Worm (Caenorhabditis elegans): Measurements from ENCODE around the gene C50A2.3.

DNA sequence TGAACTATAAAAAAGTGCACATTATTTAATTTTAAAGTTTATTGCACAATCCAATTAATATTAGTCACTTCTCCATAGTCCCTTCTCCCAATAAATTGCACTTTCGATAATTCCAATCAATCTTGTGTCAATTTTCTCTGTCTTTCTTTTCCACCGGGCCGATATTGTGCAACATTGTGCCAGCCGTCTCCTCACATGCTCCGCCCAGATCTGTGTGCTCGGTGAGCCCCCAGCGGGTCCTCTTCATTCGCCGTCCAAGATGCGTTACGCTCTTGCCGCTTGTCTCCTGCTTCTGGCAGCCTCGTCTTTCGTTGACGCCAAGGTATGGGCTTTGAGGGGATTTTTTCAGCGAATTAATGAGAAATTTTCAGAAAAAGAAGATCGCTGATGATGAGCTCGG, 50.6 kb downstream of the C50A2.3 start, which contains the start of gene ost-1:
- TF ChIP-seq unc-62 (GFP tag; optimal IDR thresholded peaks at IDR 0.05) (no peak), snpc-1.1 (tag; optimal IDR thresholded peaks at IDR 0.05; ENCODE audit: insufficient read depth) (no peak), K11D2.4 (GFP tag; IDR thresholded peaks at IDR 0.05) (no peak), B0336.3 (GFP tag; IDR thresholded peaks at IDR 0.05) (no peak), ama-1 (optimal IDR thresholded peaks at IDR 0.05) (no peak), ama-1 (GFP tag; optimal IDR thresholded peaks at IDR 0.05) (no peak)
